Worm (Caenorhabditis elegans) whole organism, L1 larva: Measurements from ENCODE around the gene madf-8.
A peak's percentile ranks its signal among the peaks of the same experiment; 100 is the strongest.

Source experiments
- C16A3.4 ChIP-seq: fragments of 150-350 bp; optimal IDR thresholded peaks from 2 replicates; lab custom pipeline; 2014; ENCODE audit warnings: missing biosample characterization, missing genetic modification characterization
- C34B4.2 ChIP-seq: sonication (generic microtip); optimal IDR thresholded peaks from 2 replicates; lab custom pipeline; 2017; ENCODE audit warnings: mild to moderate bottlenecking, missing genetic modification characterization, missing compliant biosample characterization
- F16B12.6 ChIP-seq: fragments of 150-350 bp; optimal IDR thresholded peaks from 2 replicates; lab custom pipeline; 2014; ENCODE audit warnings: missing biosample characterization, missing genetic modification characterization
- ama-1 ChIP-seq: fragments of 150-350 bp; optimal IDR thresholded peaks from 2 replicates; lab custom pipeline; 2014
- blmp-1 ChIP-seq: fragments of 150-350 bp; optimal IDR thresholded peaks from 2 replicates; lab custom pipeline; 2014; ENCODE audit warnings: missing biosample characterization, missing genetic modification characterization
- ceh-8 ChIP-seq: fragments of 200-800 bp; sonication (Bioruptor generic); optimal IDR thresholded peaks from 2 replicates; lab custom pipeline; 2018; ENCODE audit warnings: mild to moderate bottlenecking, missing genetic modification characterization, moderate library complexity, missing compliant biosample characterization
- ceh-82 ChIP-seq, 3 experiments: fragments of 150-350 bp in 1 of 3; sonication (generic microtip) in 2 of 3; optimal IDR thresholded peaks; 2 replicates each; lab custom pipeline; 2014 to 2017; ENCODE audit warnings: missing biosample characterization in 3 of 3, missing genetic modification characterization in 3 of 3
- ceh-88 ChIP-seq: fragments of 200-800 bp; sonication (Bioruptor generic); IDR thresholded peaks from 2 replicates; pipeline ENCODE4 v1.3.6; 2022; ENCODE audit warnings: missing genetic modification characterization, missing compliant biosample characterization
- dpl-1 ChIP-seq, 3 experiments: fragments of 150-350 bp in 2 of 3; sonication (generic microtip) in 1 of 3; optimal IDR thresholded peaks; 2 replicates each; lab custom pipeline; 2014 to 2017; ENCODE audit warnings: missing biosample characterization in 3 of 3, missing genetic modification characterization in 3 of 3, missing genetic modification reagents in 3 of 3
- dsc-1 ChIP-seq: sonication (generic microtip); optimal IDR thresholded peaks from 2 replicates; lab custom pipeline; 2016; ENCODE audit warnings: mild to moderate bottlenecking, missing genetic modification characterization, missing compliant biosample characterization
- efl-1 ChIP-seq, 4 experiments: fragments of 150-350 bp; optimal IDR thresholded peaks in 3 of 4; peaks in 1 of 4; 1 replicate in 1 of 4; 2 replicates in 3 of 4; lab custom pipeline; 2014; ENCODE audit warnings: missing biosample characterization in 2 of 4, missing genetic modification characterization in 2 of 4, missing genetic modification reagents in 2 of 4
- elt-2 ChIP-seq: sonication (generic microtip); optimal IDR thresholded peaks from 2 replicates; lab custom pipeline; 2016; ENCODE audit warnings: missing genetic modification characterization, mild to moderate bottlenecking, inconsistent platforms, missing compliant biosample characterization, missing genetic modification reagents
- elt-3 ChIP-seq, 6 experiments: fragments of 150-350 bp in 1 of 6; sonication (generic microtip); optimal IDR thresholded peaks; 2 replicates each; lab custom pipeline; 2017 to 2018; ENCODE audit warnings: missing biosample characterization in 6 of 6, missing genetic modification characterization in 6 of 6, inconsistent platforms in 1 of 6
- fkh-10 ChIP-seq: sonication (generic microtip); optimal IDR thresholded peaks from 2 replicates; lab custom pipeline; 2017; ENCODE audit warnings: missing biosample characterization, missing genetic modification reagents, missing genetic modification characterization
- fkh-4 ChIP-seq: sonication (generic microtip); optimal IDR thresholded peaks from 2 replicates; lab custom pipeline; 2016; ENCODE audit warnings: missing compliant biosample characterization, missing genetic modification characterization, borderline replicate concordance
- fkh-8 ChIP-seq: sonication (generic microtip); optimal IDR thresholded peaks from 2 replicates; lab custom pipeline; 2016; ENCODE audit warnings: mild to moderate bottlenecking, missing genetic modification characterization, missing compliant biosample characterization
- hpl-2 ChIP-seq: fragments of 150-350 bp; optimal IDR thresholded peaks from 2 replicates; lab custom pipeline; 2014; ENCODE audit warnings: missing biosample characterization, missing genetic modification reagents, missing genetic modification characterization
- isw-1 ChIP-seq: fragments of 200-800 bp; sonication (Bioruptor generic); IDR thresholded peaks from 2 replicates; pipeline ENCODE4 v1.3.6; 2022; ENCODE audit warnings: missing genetic modification characterization, missing compliant biosample characterization
- jun-1 ChIP-seq: fragments of 150-350 bp; optimal IDR thresholded peaks from 2 replicates; lab custom pipeline; 2014; ENCODE audit warnings: missing biosample characterization, missing genetic modification reagents, missing genetic modification characterization
- lin-13 ChIP-seq: fragments of 150-350 bp; optimal IDR thresholded peaks from 2 replicates; lab custom pipeline; 2014; ENCODE audit warnings: missing biosample characterization, missing genetic modification reagents, missing genetic modification characterization
- lin-14 ChIP-seq: fragments of 200-800 bp; sonication (Bioruptor generic); optimal IDR thresholded peaks from 2 replicates; lab custom pipeline; 2018; ENCODE audit warnings: mild to moderate bottlenecking, missing genetic modification characterization, moderate library complexity, missing compliant biosample characterization
- lin-15B ChIP-seq: fragments of 150-350 bp; sonication (generic microtip); optimal IDR thresholded peaks from 3 replicates; lab custom pipeline; 2014; ENCODE audit warnings: missing biosample characterization, missing genetic modification characterization
- lin-35 ChIP-seq, 2 experiments: fragments of 150-350 bp; optimal IDR thresholded peaks; 2 replicates each; lab custom pipeline; 2014; ENCODE audit warnings: missing biosample characterization in 2 of 2, missing genetic modification characterization in 2 of 2, missing genetic modification reagents in 2 of 2
- lin-39 ChIP-seq: fragments of 150-350 bp; optimal IDR thresholded peaks from 2 replicates; lab custom pipeline; 2014; ENCODE audit warnings: missing biosample characterization, missing genetic modification reagents, missing genetic modification characterization
- lsy-2 ChIP-seq, 2 experiments: fragments of 150-350 bp; optimal IDR thresholded peaks; 2 replicates each; lab custom pipeline; 2014; ENCODE audit warnings: missing biosample characterization in 2 of 2, missing genetic modification characterization in 2 of 2
- mdl-1 ChIP-seq, 2 experiments: fragments of 150-350 bp; optimal IDR thresholded peaks; 2 replicates each; lab custom pipeline; 2014 to 2017; ENCODE audit warnings: missing biosample characterization in 2 of 2, missing genetic modification characterization in 2 of 2, inconsistent platforms in 1 of 2
- mef-2 ChIP-seq: fragments of 150-350 bp; optimal IDR thresholded peaks from 2 replicates; lab custom pipeline; 2014; ENCODE audit warnings: missing biosample characterization, missing genetic modification characterization
- mep-1 ChIP-seq: fragments of 150-350 bp; optimal IDR thresholded peaks from 2 replicates; lab custom pipeline; 2014; ENCODE audit warnings: missing biosample characterization, missing genetic modification characterization
- nhr-19 ChIP-seq: fragments of 200-800 bp; sonication (Bioruptor generic); conservative IDR thresholded peaks from 2 replicates; pipeline ENCODE4 v1.3.6; 2022; ENCODE audit warnings: missing genetic modification characterization, missing compliant biosample characterization
- nhr-20 ChIP-seq: sonication (generic microtip); optimal IDR thresholded peaks from 2 replicates; lab custom pipeline; 2016; ENCODE audit warnings: mild to moderate bottlenecking, missing genetic modification characterization, missing compliant biosample characterization
- nhr-237 ChIP-seq: fragments of 150-350 bp; optimal IDR thresholded peaks from 2 replicates; lab custom pipeline; 2014; ENCODE audit warnings: missing biosample characterization, missing genetic modification characterization
- nhr-47 ChIP-seq: sonication (generic microtip); optimal IDR thresholded peaks from 2 replicates; lab custom pipeline; 2016; ENCODE audit warnings: mild to moderate bottlenecking, missing genetic modification characterization, moderate library complexity, missing compliant biosample characterization
- nhr-71 ChIP-seq: sonication (generic microtip); optimal IDR thresholded peaks from 2 replicates; lab custom pipeline; 2016; ENCODE audit warnings: mild to moderate bottlenecking, missing genetic modification characterization, moderate library complexity, missing compliant biosample characterization
- nhr-76 ChIP-seq: sonication (generic microtip); optimal IDR thresholded peaks from 2 replicates; lab custom pipeline; 2017; ENCODE audit warnings: missing biosample characterization, missing genetic modification characterization
- nhr-77 ChIP-seq: fragments of 150-350 bp; optimal IDR thresholded peaks from 2 replicates; lab custom pipeline; 2014; ENCODE audit warnings: missing biosample characterization, missing genetic modification characterization
- nhr-90 ChIP-seq: sonication (generic microtip); optimal IDR thresholded peaks from 2 replicates; lab custom pipeline; 2016; ENCODE audit warnings: mild to moderate bottlenecking, missing genetic modification characterization, missing compliant biosample characterization; ENCODE audit not compliant: poor library complexity
- pqm-1 ChIP-seq: sonication (generic microtip); optimal IDR thresholded peaks from 3 replicates; lab custom pipeline; 2017; ENCODE audit warnings: missing biosample characterization, missing genetic modification characterization
- rnt-1 ChIP-seq: sonication (generic microtip); optimal IDR thresholded peaks from 2 replicates; lab custom pipeline; 2016; ENCODE audit warnings: mild to moderate bottlenecking, missing genetic modification characterization, moderate library complexity, missing compliant biosample characterization
- skn-1 ChIP-seq: fragments of 150-350 bp; optimal IDR thresholded peaks from 2 replicates; lab custom pipeline; 2014; ENCODE audit warnings: missing biosample characterization, missing genetic modification characterization
- snpc-4 ChIP-seq: fragments of 150-350 bp; optimal IDR thresholded peaks from 2 replicates; lab custom pipeline; 2014; ENCODE audit warnings: missing biosample characterization, missing genetic modification characterization
- snu-23 ChIP-seq: sonication (generic microtip); optimal IDR thresholded peaks from 2 replicates; lab custom pipeline; 2016; ENCODE audit warnings: missing genetic modification characterization, missing compliant biosample characterization
- sptf-1 ChIP-seq: fragments of 150-350 bp; optimal IDR thresholded peaks from 2 replicates; lab custom pipeline; 2014; ENCODE audit warnings: missing biosample characterization, missing genetic modification characterization
- swsn-7 ChIP-seq: sonication (generic microtip); optimal IDR thresholded peaks from 2 replicates; lab custom pipeline; 2016; ENCODE audit warnings: missing genetic modification characterization, missing compliant biosample characterization
- tbx-2 ChIP-seq: sonication (generic microtip); optimal IDR thresholded peaks from 2 replicates; lab custom pipeline; 2016; ENCODE audit warnings: missing genetic modification characterization, missing compliant biosample characterization
- tlp-1 ChIP-seq: fragments of 150-350 bp; optimal IDR thresholded peaks from 2 replicates; lab custom pipeline; 2014; ENCODE audit warnings: missing biosample characterization, missing genetic modification characterization
- unc-130 ChIP-seq: fragments of 150-350 bp; optimal IDR thresholded peaks from 2 replicates; lab custom pipeline; 2017; ENCODE audit warnings: missing biosample characterization, missing genetic modification characterization, inconsistent platforms
- unc-30 ChIP-seq: sonication (generic microtip); optimal IDR thresholded peaks from 2 replicates; lab custom pipeline; 2017; ENCODE audit warnings: missing biosample characterization, missing genetic modification characterization
- unc-98 ChIP-seq: fragments of 200-800 bp; sonication (Bioruptor generic); IDR thresholded peaks from 2 replicates; pipeline ENCODE4 v1.3.6; 2022; ENCODE audit warnings: missing genetic modification characterization, missing compliant biosample characterization
- xbp-1 ChIP-seq: sonication (generic microtip); optimal IDR thresholded peaks from 2 replicates; lab custom pipeline; 2016; ENCODE audit warnings: missing genetic modification characterization, missing compliant biosample characterization
- zip-4 ChIP-seq: fragments of 200-800 bp; sonication (Bioruptor generic); optimal IDR thresholded peaks from 2 replicates; lab custom pipeline; 2018; ENCODE audit warnings: mild to moderate bottlenecking, missing genetic modification characterization, moderate library complexity, missing compliant biosample characterization

madf-8 gene

DNA sequence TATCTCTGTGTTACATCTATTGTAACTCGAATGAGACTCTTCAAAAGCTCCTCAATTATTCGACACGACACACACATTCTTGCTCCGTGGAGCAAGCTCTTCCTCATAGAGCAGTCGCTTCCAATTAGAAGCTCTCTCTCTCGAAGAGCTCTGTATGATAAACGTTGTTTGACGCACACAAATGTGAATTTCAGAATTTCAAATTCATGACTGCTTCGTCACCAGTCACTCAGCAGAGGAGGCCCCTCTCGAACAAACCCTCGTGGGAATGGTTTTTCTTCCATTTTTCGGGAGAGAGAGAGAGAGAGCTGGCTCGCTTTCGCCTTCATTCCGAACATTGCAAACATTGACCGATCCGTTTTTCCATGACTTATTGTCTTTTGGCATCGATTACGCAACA is 18.3 kb downstream of the madf-8 start:
- TF ChIP-seq efl-1 (optimal IDR thresholded peaks at IDR 0.05; lab: Kevin White, UChicago) (no peak), efl-1 (GFP tag; optimal IDR thresholded peaks at IDR 0.05 in 1 of 2; lab: Kevin White, UChicago) (peak in 1 of 2 experiments; percentile 3), zip-4 (GFP tag; lab: Kevin White, UChicago) (no peak), mef-2 (tag; lab: Kevin White, UChicago) (no peak), lin-14 (GFP tag; lab: Kevin White, UChicago) (peak; percentile 21), nhr-76 (tag; lab: Kevin White, UChicago) (no peak)

DNA sequence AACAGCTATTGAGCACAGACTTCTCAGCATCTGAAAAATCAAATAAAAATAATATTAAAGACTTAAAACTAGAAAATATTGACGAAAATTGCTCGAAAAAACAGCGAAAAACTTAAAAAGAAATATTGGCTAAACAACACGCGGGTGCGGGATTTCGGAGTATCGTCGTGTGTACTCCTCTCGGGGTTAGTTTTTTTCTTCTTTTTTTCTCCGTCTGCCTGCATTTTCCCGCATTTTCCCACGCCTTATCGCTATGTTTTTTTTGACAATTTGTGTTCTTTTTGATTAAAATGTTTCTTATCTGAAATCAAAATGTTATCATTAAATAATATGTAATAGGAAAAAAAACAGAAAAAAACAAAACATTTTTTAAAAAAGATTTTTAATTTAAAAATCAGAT is 20.3 kb downstream of the madf-8 start, which contains the start of gene mrps-31:
Gene mrps-31, minus strand, starts transcription at position 36 of the 400 bp plus-strand sequence.
- TF ChIP-seq unc-30 (tag; lab: Kevin White, UChicago): no peak
- TF ChIP-seq lin-15B: peak; percentile 52
- TF ChIP-seq C34B4.2 (tag; lab: Kevin White, UChicago): no peak
- peak; percentile 64 for TF ChIP-seq nhr-90
- peak; percentile 52 for TF ChIP-seq swsn-7 (tag; lab: Kevin White, UChicago)
- peak; percentile 42 for TF ChIP-seq C16A3.4 (tag; lab: Kevin White, UChicago)
- no peak for TF ChIP-seq ama-1 (lab: Kevin White, UChicago)
- peak; percentile 73 for TF ChIP-seq nhr-71
- peak; percentile 79 for TF ChIP-seq lin-14 (GFP tag; lab: Kevin White, UChicago)
- TF ChIP-seq ceh-88: no peak
- no peak for TF ChIP-seq fkh-10 (GFP tag; lab: Kevin White, UChicago)
- TF ChIP-seq zip-4 (GFP tag; lab: Kevin White, UChicago): no peak
- TF ChIP-seq tbx-2: peak; percentile 51
- TF ChIP-seq mef-2 (tag; lab: Kevin White, UChicago): no peak
- peak; percentile 59 to 69 for TF ChIP-seq lsy-2 (tag; optimal IDR thresholded peaks at IDR 0.05; lab: Kevin White, UChicago)
- peak in 1 of 3 experiments; percentile 71 for TF ChIP-seq ceh-82 (tag; optimal IDR thresholded peaks at IDR 0.05; lab: Kevin White, UChicago)
- no peak for TF ChIP-seq nhr-237
- TF ChIP-seq hpl-2 (GFP tag; lab: Kevin White, UChicago): no peak
- TF ChIP-seq isw-1 (GFP tag; lab: Robert Waterston, UW): no peak
- TF ChIP-seq unc-130 (tag; lab: Kevin White, UChicago): peak; percentile 23
- peak; percentile 24 for TF ChIP-seq jun-1 (tag; lab: Kevin White, UChicago)
- peak; percentile 59 for TF ChIP-seq xbp-1 (tag; lab: Kevin White, UChicago)
- peak; percentile 45 to 68 for TF ChIP-seq lin-35 (GFP tag; optimal IDR thresholded peaks at IDR 0.05; lab: Kevin White, UChicago)
- TF ChIP-seq fkh-8 (tag; lab: Kevin White, UChicago): no peak
- TF ChIP-seq nhr-19: peak; percentile 21; the same call in 1 of the 2 replicates
- peak; percentile 51 for TF ChIP-seq nhr-20
- peak; percentile 34 for TF ChIP-seq dsc-1 (tag; lab: Kevin White, UChicago)
- TF ChIP-seq lin-13 (GFP tag; lab: Kevin White, UChicago): peak; percentile 4
- peak; percentile 24 to 58 (median 57) for TF ChIP-seq dpl-1 (GFP tag; optimal IDR thresholded peaks at IDR 0.05; lab: Kevin White, UChicago)
- TF ChIP-seq lin-39 (tag; lab: Kevin White, UChicago): peak; percentile 1
- TF ChIP-seq tlp-1: no peak
- peak; percentile 65 for TF ChIP-seq nhr-47 (tag; lab: Kevin White, UChicago)
- peak; percentile 94 for TF ChIP-seq elt-2 (tag; lab: Kevin White, UChicago)
- TF ChIP-seq fkh-4 (tag; lab: Kevin White, UChicago): no peak
- peak; percentile 58 for TF ChIP-seq pqm-1
- peak in 1 of 2 experiments; percentile 40 for TF ChIP-seq mdl-1 (tag; optimal IDR thresholded peaks at IDR 0.05; lab: Kevin White, UChicago)
- peak; percentile 39 for TF ChIP-seq mep-1
- TF ChIP-seq F16B12.6 (tag; lab: Kevin White, UChicago): peak; percentile 37
- TF ChIP-seq sptf-1 (tag; lab: Kevin White, UChicago): no peak
- TF ChIP-seq snu-23 (GFP tag; lab: Kevin White, UChicago): peak; percentile 79
- no peak for TF ChIP-seq ceh-8 (GFP tag; lab: Kevin White, UChicago)
- no peak for TF ChIP-seq snpc-4 (tag; lab: Kevin White, UChicago)
- TF ChIP-seq unc-98 (GFP tag; lab: Robert Waterston, UW): no peak
- TF ChIP-seq efl-1 (optimal IDR thresholded peaks at IDR 0.05; lab: Kevin White, UChicago): peak; percentile 49 to 60
- TF ChIP-seq efl-1 (GFP tag; optimal IDR thresholded peaks at IDR 0.05 in 1 of 2; lab: Kevin White, UChicago): peak; percentile 61 to 96
- peak in 1 of 6 experiments; percentile 32 for TF ChIP-seq elt-3 (tag; optimal IDR thresholded peaks at IDR 0.05; lab: Kevin White, UChicago)
- TF ChIP-seq rnt-1 (tag; lab: Kevin White, UChicago): peak; percentile 37
- TF ChIP-seq skn-1: no peak
- peak; percentile 1 for TF ChIP-seq blmp-1 (tag; lab: Kevin White, UChicago)
- TF ChIP-seq nhr-76 (tag; lab: Kevin White, UChicago): no peak
- peak; percentile 14 for TF ChIP-seq nhr-77
